Worm (Caenorhabditis elegans) whole organism, early embryonic: ENCODE measurements around the gene cdc-48.1.

ENCODE experiments used
- B0310.2 ChIP-seq: sonication (generic microtip); optimal IDR thresholded peaks from 2 replicates; lab custom pipeline; 2016; ENCODE audit warnings: mild to moderate bottlenecking, missing genetic modification characterization, missing compliant biosample characterization
- F13C5.2 ChIP-seq: sonication (generic microtip); optimal IDR thresholded peaks from 2 replicates; lab custom pipeline; 2017; ENCODE audit warnings: mild to moderate bottlenecking, missing genetic modification characterization, inconsistent platforms, missing compliant biosample characterization
- aly-1 ChIP-seq: sonication (generic microtip); optimal IDR thresholded peaks from 2 replicates; lab custom pipeline; 2016; ENCODE audit warnings: missing genetic modification characterization, missing compliant biosample characterization
- ama-1 ChIP-seq: fragments of 150-350 bp; optimal IDR thresholded peaks from 2 replicates; lab custom pipeline; 2014
- ceh-13 ChIP-seq: fragments of 200-800 bp; sonication (Bioruptor generic); optimal IDR thresholded peaks from 2 replicates; lab custom pipeline; 2018; ENCODE audit warnings: mild to moderate bottlenecking, missing genetic modification characterization, missing compliant biosample characterization
- ceh-36 ChIP-seq: sonication (generic microtip); optimal IDR thresholded peaks from 2 replicates; lab custom pipeline; 2016; ENCODE audit warnings: missing genetic modification characterization, inconsistent platforms, missing compliant biosample characterization
- ets-7 ChIP-seq: sonication (generic microtip); optimal IDR thresholded peaks from 2 replicates; lab custom pipeline; 2016; ENCODE audit warnings: missing genotype, missing genetic modification characterization, missing compliant biosample characterization
- flt-1 ChIP-seq: fragments of 200-800 bp; sonication (Bioruptor generic); IDR thresholded peaks from 2 replicates; pipeline ENCODE4 v1.3.6; 2022; ENCODE audit warnings: missing genetic modification characterization, missing compliant biosample characterization
- hmbx-1 ChIP-seq: sonication (generic microtip); optimal IDR thresholded peaks from 2 replicates; lab custom pipeline; 2016; ENCODE audit warnings: mild to moderate bottlenecking, missing genetic modification characterization, missing compliant biosample characterization
- hmg-4 ChIP-seq: fragments of 200-800 bp; sonication (Bioruptor generic); optimal IDR thresholded peaks from 2 replicates; lab custom pipeline; 2018; ENCODE audit warnings: mild to moderate bottlenecking, missing genetic modification characterization, missing compliant biosample characterization
- hnd-1 ChIP-seq: sonication (generic microtip); optimal IDR thresholded peaks from 2 replicates; lab custom pipeline; 2016; ENCODE audit warnings: missing genetic modification characterization, missing compliant biosample characterization
- pes-1 ChIP-seq: fragments of 200-800 bp; sonication (Bioruptor generic); IDR thresholded peaks from 2 replicates; pipeline ENCODE4 v1.3.6; 2022; ENCODE audit warnings: missing genetic modification reagents, missing genetic modification characterization, missing compliant biosample characterization
- scrt-1 ChIP-seq: fragments of 200-800 bp; sonication (Bioruptor generic); IDR thresholded peaks from 2 replicates; pipeline ENCODE4 v1.3.6; 2022; ENCODE audit warnings: missing genetic modification characterization, missing compliant biosample characterization
- sea-1 ChIP-seq: fragments of 200-800 bp; sonication (Bioruptor generic); conservative IDR thresholded peaks from 2 replicates; pipeline ENCODE4 v1.3.6; 2022; ENCODE audit warnings: missing genetic modification characterization, missing compliant biosample characterization
- tbx-11 ChIP-seq: fragments of 200-800 bp; sonication (Bioruptor generic); IDR thresholded peaks from 2 replicates; pipeline ENCODE4 v1.3.6; 2022; ENCODE audit warnings: missing genetic modification characterization, missing compliant biosample characterization
- tbx-37 ChIP-seq: fragments of 200-800 bp; sonication (Bioruptor generic); conservative IDR thresholded peaks from 2 replicates; pipeline ENCODE4 v1.3.6; 2022; ENCODE audit warnings: missing genetic modification reagents, missing genetic modification characterization, missing compliant biosample characterization
- tra-4 ChIP-seq: sonication (generic microtip); optimal IDR thresholded peaks from 2 replicates; lab custom pipeline; 2017; ENCODE audit warnings: missing genetic modification characterization, missing compliant biosample characterization

cdc-48.1 gene

DNA sequence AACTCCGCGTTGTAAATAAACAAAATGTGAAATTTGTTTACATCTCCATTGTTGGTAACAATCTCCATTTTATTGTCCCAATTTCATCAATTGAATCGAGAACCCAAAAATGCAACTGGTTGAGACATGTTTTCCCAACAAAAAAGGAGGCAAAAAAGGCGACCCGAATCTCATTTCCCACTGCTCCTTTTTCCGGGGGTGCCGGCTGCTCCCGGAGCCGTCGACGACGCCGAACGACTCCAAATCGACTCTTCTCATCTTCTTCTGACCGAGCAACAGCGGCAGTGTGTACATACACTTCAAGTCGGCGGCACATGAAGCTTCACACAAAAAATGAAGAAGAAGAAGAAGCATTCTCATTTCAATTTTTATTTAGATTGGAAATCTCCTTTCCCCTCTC is 3.3 kb upstream of the cdc-48.1 start:
- TF ChIP-seq tbx-11 (GFP tag; lab: Robert Waterston, UW) = no peak
- TF ChIP-seq hmbx-1 (tag; lab: Kevin White, UChicago) = no peak
- no peak for TF ChIP-seq sea-1 (GFP tag; lab: Robert Waterston, UW)
- TF ChIP-seq tbx-37 = no peak
- TF ChIP-seq pes-1 = no peak
- TF ChIP-seq B0310.2 = no peak
- TF ChIP-seq F13C5.2 (tag; lab: Kevin White, UChicago) = no peak
- TF ChIP-seq hmg-4 (GFP tag; lab: Kevin White, UChicago) = no peak
- no peak for TF ChIP-seq ceh-13 (GFP tag; lab: Kevin White, UChicago)
- TF ChIP-seq flt-1 (GFP tag; lab: Robert Waterston, UW) = no peak
- no peak for TF ChIP-seq tra-4 (tag; lab: Kevin White, UChicago)
- no peak for TF ChIP-seq hnd-1 (tag; lab: Kevin White, UChicago)
- no peak for TF ChIP-seq aly-1
- no peak for TF ChIP-seq ceh-36 (tag; lab: Kevin White, UChicago)
- no peak for TF ChIP-seq scrt-1 (GFP tag; lab: Robert Waterston, UW)
- TF ChIP-seq ama-1 (lab: Kevin White, UChicago) = no peak
- no peak for TF ChIP-seq ets-7 (tag; lab: Kevin White, UChicago)

DNA sequence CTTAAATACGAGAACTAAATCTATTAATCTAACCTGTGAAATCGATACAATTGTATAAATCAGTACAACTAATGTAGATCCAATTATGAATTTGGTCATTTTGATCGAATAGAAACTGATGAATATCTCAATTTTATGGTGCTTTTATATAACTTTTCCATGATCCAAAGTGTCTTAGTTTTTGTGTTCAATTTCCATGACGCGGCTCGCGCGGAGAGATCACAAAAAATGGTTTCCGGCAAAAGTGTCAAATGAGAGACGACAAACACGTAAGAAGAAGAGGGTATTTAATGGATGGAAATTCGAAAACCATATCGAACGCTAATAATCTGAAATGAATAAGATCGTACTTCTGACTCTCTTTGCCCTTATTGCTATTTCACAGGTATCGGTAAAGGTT is 1.4 kb upstream of the cdc-48.1 start, which contains the start of the genes C06A1.6 and C06A1.7:
Gene C06A1.6, minus strand, starts transcription at position 101 of the 400 bp plus-strand sequence.
Gene C06A1.7, plus strand, starts transcription at position 314 of the 400 bp plus-strand sequence.
- TF ChIP-seq B0310.2 (no peak), hnd-1 (tag; lab: Kevin White, UChicago) (no peak), ama-1 (lab: Kevin White, UChicago) (no peak), sea-1 (GFP tag; lab: Robert Waterston, UW) (no peak), aly-1 (no peak), hmbx-1 (tag; lab: Kevin White, UChicago) (no peak), hmg-4 (GFP tag; lab: Kevin White, UChicago) (no peak), tra-4 (tag; lab: Kevin White, UChicago) (no peak), ets-7 (tag; lab: Kevin White, UChicago) (no peak), F13C5.2 (tag; lab: Kevin White, UChicago) (no peak), ceh-36 (tag; lab: Kevin White, UChicago) (no peak), ceh-13 (GFP tag; lab: Kevin White, UChicago) (no peak), scrt-1 (GFP tag; lab: Robert Waterston, UW) (no peak), pes-1 (no peak)

ce11 chrII:10559671-10560184 is 3.5 kb downstream of the cdc-48.1 start:
- TF ChIP-seq sea-1 (GFP tag; lab: Robert Waterston, UW) (no peak), ama-1 (lab: Kevin White, UChicago) (no peak), hmg-4 (GFP tag; lab: Kevin White, UChicago) (no peak), aly-1 (no peak), ets-7 (tag; lab: Kevin White, UChicago) (no peak), tra-4 (tag; lab: Kevin White, UChicago) (no peak), ceh-13 (GFP tag; lab: Kevin White, UChicago) (no peak), tbx-11 (GFP tag; lab: Robert Waterston, UW) (no peak), scrt-1 (GFP tag; lab: Robert Waterston, UW) (no peak), hmbx-1 (tag; lab: Kevin White, UChicago) (no peak), hnd-1 (tag; lab: Kevin White, UChicago) (no peak), tbx-37 (no peak), B0310.2 (no peak), flt-1 (GFP tag; lab: Robert Waterston, UW) (no peak), pes-1 (no peak)

- TF ChIP-seq aly-1 (no peak), tbx-11 (GFP tag; lab: Robert Waterston, UW) (no peak), tra-4 (tag; lab: Kevin White, UChicago) (no peak), ama-1 (lab: Kevin White, UChicago) (no peak), ets-7 (tag; lab: Kevin White, UChicago) (no peak), pes-1 (no peak), tbx-37 (no peak), B0310.2 (no peak), sea-1 (GFP tag; lab: Robert Waterston, UW) (no peak), ceh-36 (tag; lab: Kevin White, UChicago) (no peak), hmg-4 (GFP tag; lab: Kevin White, UChicago) (no peak), ceh-13 (GFP tag; lab: Kevin White, UChicago) (no peak), hmbx-1 (tag; lab: Kevin White, UChicago) (no peak), scrt-1 (GFP tag; lab: Robert Waterston, UW) (no peak)
Observed at ce11 chrII:10558962-10559415, 4.2 kb downstream of the cdc-48.1 start.

DNA sequence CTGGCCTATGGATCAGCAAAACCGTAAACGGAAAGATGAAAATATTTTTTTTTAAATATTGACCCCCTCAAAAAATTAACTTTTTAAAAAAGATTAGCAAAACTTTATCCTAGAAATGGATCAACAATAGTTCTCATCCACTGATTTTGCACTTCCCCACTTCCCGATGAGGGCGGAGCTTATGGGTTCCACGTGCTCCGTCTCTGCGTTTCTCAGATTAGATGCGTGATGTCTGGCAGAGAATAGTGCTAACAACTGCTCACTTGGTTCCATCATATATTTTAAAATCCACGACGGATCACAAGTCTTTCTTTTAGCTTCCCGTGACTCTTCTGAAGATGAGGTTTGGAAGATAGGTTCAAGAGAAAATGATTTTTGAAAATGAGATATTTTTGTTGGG is 4.9 kb downstream of the cdc-48.1 start:
- TF ChIP-seq tra-4 (tag; lab: Kevin White, UChicago) (no peak), tbx-11 (GFP tag; lab: Robert Waterston, UW) (no peak), hmg-4 (GFP tag; lab: Kevin White, UChicago) (no peak)

ce11 chrII:10557206-10557574 is 6.0 kb downstream of the cdc-48.1 start:
- TF ChIP-seq scrt-1 (GFP tag; lab: Robert Waterston, UW) (no peak), flt-1 (GFP tag; lab: Robert Waterston, UW) (no peak), ceh-13 (GFP tag; lab: Kevin White, UChicago) (no peak), tbx-11 (GFP tag; lab: Robert Waterston, UW) (no peak)

DNA sequence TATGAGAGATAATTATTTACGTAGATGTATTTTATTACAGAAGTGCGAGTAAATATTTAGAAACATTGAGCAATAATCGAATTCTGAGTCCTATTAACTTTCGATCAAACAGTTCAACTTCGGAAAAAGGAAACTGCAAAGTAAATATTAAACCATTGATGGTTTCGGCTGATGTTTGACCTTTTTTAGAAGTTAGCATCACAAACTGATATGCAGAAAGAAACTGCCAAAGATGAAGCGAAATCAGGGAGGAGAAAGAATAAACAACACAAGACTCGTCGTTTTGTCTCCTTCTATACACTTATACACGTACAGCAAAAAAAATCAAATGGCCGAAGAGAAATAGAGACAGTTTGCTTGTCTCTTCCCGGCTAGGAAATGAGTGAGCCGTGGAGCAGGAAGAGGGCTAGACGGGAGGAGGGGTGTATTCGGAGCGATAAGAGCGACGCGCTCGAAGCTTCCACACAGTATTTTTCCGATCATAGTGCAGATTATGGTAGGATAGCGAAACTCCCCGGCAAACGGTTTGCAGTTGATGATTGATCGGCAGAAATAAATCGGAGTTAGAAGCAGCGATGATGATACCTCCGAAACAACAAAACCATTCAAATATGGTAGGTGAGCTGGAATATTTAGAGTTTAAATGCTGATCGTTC is 6.5 kb downstream of the cdc-48.1 start:
- TF ChIP-seq scrt-1 (GFP tag; lab: Robert Waterston, UW) (no peak), ceh-13 (GFP tag; lab: Kevin White, UChicago) (no peak), hmbx-1 (tag; lab: Kevin White, UChicago) (no peak), tra-4 (tag; lab: Kevin White, UChicago) (no peak), ceh-36 (tag; lab: Kevin White, UChicago) (no peak), tbx-11 (GFP tag; lab: Robert Waterston, UW) (no peak), flt-1 (GFP tag; lab: Robert Waterston, UW) (no peak), aly-1 (no peak), ama-1 (lab: Kevin White, UChicago) (no peak), pes-1 (no peak), hnd-1 (tag; lab: Kevin White, UChicago) (no peak), F13C5.2 (tag; lab: Kevin White, UChicago) (no peak), B0310.2 (no peak), tbx-37 (no peak), ets-7 (tag; lab: Kevin White, UChicago) (no peak), hmg-4 (GFP tag; lab: Kevin White, UChicago) (no peak), sea-1 (GFP tag; lab: Robert Waterston, UW) (no peak)
